Fruit fly (Drosophila melanogaster) whole organism, prepupa: ENCODE measurements around the gene CG34417.

Source experiments
- Blimp-1 ChIP-seq: fragments of 200-800 bp; sonication (Bioruptor generic); optimal IDR thresholded peaks from 3 replicates; lab custom pipeline; 2017; ENCODE audit warnings: missing biosample characterization, missing genetic modification characterization, mild to moderate bottlenecking, moderate library complexity, missing genetic modification reagents
- CG10631 ChIP-seq: fragments of 200-800 bp; sonication (Bioruptor generic); optimal IDR thresholded peaks from 2 replicates; lab custom pipeline; 2016; ENCODE audit warnings: missing biosample characterization, missing genetic modification characterization
- CG10669 ChIP-seq: fragments of 200-800 bp; sonication (Bioruptor generic); optimal IDR thresholded peaks from 3 replicates; lab custom pipeline; 2018; ENCODE audit warnings: missing biosample characterization, mild to moderate bottlenecking, missing genetic modification characterization, moderate library complexity
- CG11294 ChIP-seq: fragments of 200-800 bp; sonication (Bioruptor generic); IDR thresholded peaks from 2 replicates; pipeline ENCODE4 v1.3.6; 2022; ENCODE audit warnings: missing biosample characterization, missing genetic modification characterization
- CG11762 ChIP-seq: fragments of 200-800 bp; sonication (Bioruptor generic); optimal IDR thresholded peaks from 3 replicates; lab custom pipeline; 2016; ENCODE audit warnings: missing biosample characterization, missing genetic modification characterization; ENCODE audit not compliant: insufficient read depth
- CG11902 ChIP-seq: fragments of 200-800 bp; sonication (Bioruptor generic); optimal IDR thresholded peaks from 3 replicates; lab custom pipeline; 2016; ENCODE audit warnings: missing biosample characterization, missing genetic modification characterization
- CG1621 ChIP-seq: fragments of 200-800 bp; sonication (Bioruptor generic); optimal IDR thresholded peaks from 3 replicates; lab custom pipeline; 2018; ENCODE audit warnings: missing biosample characterization, mild to moderate bottlenecking, missing genetic modification characterization
- CG16779 ChIP-seq: fragments of 200-800 bp; sonication (Bioruptor generic); optimal IDR thresholded peaks from 3 replicates; lab custom pipeline; 2017; ENCODE audit warnings: missing biosample characterization, mild to moderate bottlenecking, missing genetic modification characterization
- CG3032 ChIP-seq: fragments of 200-800 bp; optimal IDR thresholded peaks from 2 replicates; lab custom pipeline; 2019; ENCODE audit warnings: missing biosample characterization, mild to moderate bottlenecking, missing genetic modification characterization, moderate library complexity
- CG32006 ChIP-seq: fragments of 200-800 bp; sonication (Bioruptor generic); optimal IDR thresholded peaks from 3 replicates; lab custom pipeline; 2017; ENCODE audit warnings: missing biosample characterization, mild to moderate bottlenecking, missing genetic modification characterization
- CG3919 ChIP-seq: fragments of 200-800 bp; sonication (Bioruptor generic); optimal IDR thresholded peaks from 3 replicates; lab custom pipeline; 2016; ENCODE audit warnings: missing biosample characterization, missing genetic modification characterization
- CG4318 ChIP-seq: fragments of 200-800 bp; sonication (Bioruptor generic); optimal IDR thresholded peaks from 3 replicates; lab custom pipeline; 2017; ENCODE audit warnings: missing biosample characterization, mild to moderate bottlenecking, missing genetic modification characterization
- CG6163 ChIP-seq: fragments of 200-800 bp; sonication (Bioruptor generic); IDR thresholded peaks from 3 replicates; pipeline ENCODE4 v1.3.6; 2022; ENCODE audit warnings: missing biosample characterization, missing genetic modification characterization
- CG6276 ChIP-seq: fragments of 200-800 bp; sonication (Bioruptor generic); optimal IDR thresholded peaks from 2 replicates; lab custom pipeline; 2017; ENCODE audit warnings: missing biosample characterization, mild to moderate bottlenecking, missing genetic modification characterization
- CG6792 ChIP-seq: fragments of 200-800 bp; sonication (Bioruptor generic); optimal IDR thresholded peaks from 3 replicates; lab custom pipeline; 2016; ENCODE audit warnings: missing biosample characterization, missing genetic modification characterization
- CG6808 ChIP-seq: fragments of 200-800 bp; sonication (Bioruptor generic); optimal IDR thresholded peaks from 3 replicates; lab custom pipeline; 2017; ENCODE audit warnings: missing biosample characterization, missing genetic modification characterization, mild to moderate bottlenecking, moderate library complexity, missing genetic modification reagents
- CG6854 ChIP-seq: fragments of 200-800 bp; sonication (Bioruptor generic); optimal IDR thresholded peaks from 2 replicates; lab custom pipeline; 2017; ENCODE audit warnings: missing biosample characterization, mild to moderate bottlenecking, missing genetic modification characterization
- CG7368 ChIP-seq: fragments of 200-800 bp; sonication (Bioruptor generic); optimal IDR thresholded peaks from 3 replicates; lab custom pipeline; 2016; ENCODE audit warnings: missing biosample characterization, missing genetic modification characterization
- CG8119 ChIP-seq: fragments of 200-800 bp; sonication (Bioruptor generic); IDR thresholded peaks from 3 replicates; pipeline ENCODE4 v1.3.6; 2022; ENCODE audit warnings: missing biosample characterization, missing genetic modification characterization
- CG8319 ChIP-seq: fragments of 200-800 bp; sonication (Bioruptor generic); optimal IDR thresholded peaks from 3 replicates; lab custom pipeline; 2016; ENCODE audit warnings: missing biosample characterization, missing genetic modification characterization
- CG8632 ChIP-seq: fragments of 200-800 bp; sonication (Bioruptor generic); optimal IDR thresholded peaks from 3 replicates; lab custom pipeline; 2016; ENCODE audit warnings: missing biosample characterization, missing genetic modification characterization
- Eip78C ChIP-seq: fragments of 200-800 bp; sonication (Bioruptor generic); peaks from one replicate; lab custom pipeline; 2016; ENCODE audit warnings: missing biosample characterization, missing genetic modification characterization
- Eip93F ChIP-seq: fragments of 200-800 bp; sonication (Bioruptor generic); optimal IDR thresholded peaks from 2 replicates; lab custom pipeline; 2016; ENCODE audit warnings: missing biosample characterization, mild to moderate bottlenecking, missing genetic modification characterization
- Ets21C ChIP-seq: fragments of 200-800 bp; sonication (Bioruptor generic); optimal IDR thresholded peaks from 3 replicates; lab custom pipeline; 2016; ENCODE audit warnings: missing biosample characterization, missing genetic modification characterization
- Ets96B ChIP-seq: fragments of 200-800 bp; optimal IDR thresholded peaks from 2 replicates; lab custom pipeline; 2019; ENCODE audit warnings: missing biosample characterization, mild to moderate bottlenecking, missing genetic modification characterization, moderate library complexity
- Gug ChIP-seq: fragments of 200-800 bp; sonication (Bioruptor generic); IDR thresholded peaks from 2 replicates; pipeline ENCODE4 v1.3.6; 2022; ENCODE audit warnings: missing biosample characterization, missing genetic modification characterization
- Hr38 ChIP-seq: sonication (Bioruptor generic); optimal IDR thresholded peaks from 2 replicates; lab custom pipeline; 2016; ENCODE audit warnings: missing biosample characterization, missing genetic modification characterization
- Hr39 ChIP-seq: fragments of 200-800 bp; sonication (Bioruptor generic); optimal IDR thresholded peaks from 2 replicates; lab custom pipeline; 2016; ENCODE audit warnings: missing biosample characterization, missing genetic modification characterization
- Lpt ChIP-seq: fragments of 200-800 bp; sonication (Bioruptor generic); optimal IDR thresholded peaks from 3 replicates; lab custom pipeline; 2016; ENCODE audit warnings: missing biosample characterization, missing genetic modification characterization
- OdsH ChIP-seq: fragments of 200-800 bp; sonication (Bioruptor generic); optimal IDR thresholded peaks from 3 replicates; lab custom pipeline; 2016; ENCODE audit warnings: missing biosample characterization, missing genetic modification characterization
- Sox102F ChIP-seq: fragments of 200-800 bp; sonication (Bioruptor generic); optimal IDR thresholded peaks from 2 replicates; lab custom pipeline; 2016; ENCODE audit warnings: missing biosample characterization, mild to moderate bottlenecking, missing genetic modification characterization
- Sox15 ChIP-seq: fragments of 200-800 bp; sonication (Bioruptor generic); optimal IDR thresholded peaks from 3 replicates; lab custom pipeline; 2016; ENCODE audit warnings: missing biosample characterization, missing genetic modification characterization
- achi ChIP-seq: fragments of 200-800 bp; sonication (Bioruptor generic); optimal IDR thresholded peaks from 3 replicates; lab custom pipeline; 2016; ENCODE audit warnings: missing biosample characterization, missing genetic modification characterization
- acj6 ChIP-seq: fragments of 200-800 bp; sonication (Bioruptor generic); optimal IDR thresholded peaks from 3 replicates; lab custom pipeline; 2016; ENCODE audit warnings: missing biosample characterization, missing genetic modification characterization
- cyc ChIP-seq: fragments of 200-800 bp; sonication (Bioruptor generic); optimal IDR thresholded peaks from 3 replicates; lab custom pipeline; 2016; ENCODE audit warnings: missing biosample characterization, missing genetic modification characterization
- dsx ChIP-seq: fragments of 200-800 bp; optimal IDR thresholded peaks from 3 replicates; lab custom pipeline; 2019; ENCODE audit warnings: missing biosample characterization, mild to moderate bottlenecking, missing genetic modification characterization, moderate library complexity; ENCODE audit not compliant: poor library complexity, severe bottlenecking
- esn ChIP-seq: fragments of 200-800 bp; sonication (Bioruptor generic); optimal IDR thresholded peaks from 2 replicates; lab custom pipeline; 2016; ENCODE audit warnings: missing biosample characterization, mild to moderate bottlenecking, missing genetic modification characterization, moderate library complexity
- fd59A ChIP-seq: fragments of 200-800 bp; sonication (Bioruptor generic); optimal IDR thresholded peaks from 2 replicates; lab custom pipeline; 2017; ENCODE audit warnings: missing biosample characterization, mild to moderate bottlenecking, missing genetic modification characterization, missing genetic modification reagents
- fd85E ChIP-seq: fragments of 200-800 bp; sonication (Bioruptor generic); optimal IDR thresholded peaks from 3 replicates; lab custom pipeline; 2016; ENCODE audit warnings: missing biosample characterization, missing genetic modification characterization
- lz ChIP-seq: fragments of 200-800 bp; sonication (Bioruptor generic); optimal IDR thresholded peaks from 3 replicates; lab custom pipeline; 2016; ENCODE audit warnings: missing biosample characterization, missing genetic modification characterization
- pdm3 ChIP-seq: fragments of 200-800 bp; sonication (Bioruptor generic); optimal IDR thresholded peaks from 3 replicates; lab custom pipeline; 2016; ENCODE audit warnings: missing biosample characterization, missing genetic modification characterization
- salr ChIP-seq, 2 experiments: fragments of 200-800 bp; sonication (Bioruptor generic); optimal IDR thresholded peaks; 3 replicates each; lab custom pipeline; 2016 to 2018; ENCODE audit warnings: missing biosample characterization in 2 of 2, missing genetic modification characterization in 2 of 2, mild to moderate bottlenecking in 1 of 2
- ss ChIP-seq, 2 experiments: fragments of 200-800 bp; sonication (Bioruptor generic); optimal IDR thresholded peaks; 2 replicates in 1 of 2; 3 replicates in 1 of 2; lab custom pipeline; 2017 to 2018; ENCODE audit warnings: mild to moderate bottlenecking in 2 of 2, missing biosample characterization in 2 of 2, missing genetic modification characterization in 2 of 2, moderate library complexity in 1 of 2
- svp ChIP-seq: fragments of 200-800 bp; sonication (Bioruptor generic); peaks from one replicate; lab custom pipeline; 2016; ENCODE audit warnings: missing biosample characterization, missing genetic modification characterization
- topi ChIP-seq: fragments of 200-800 bp; sonication (Bioruptor generic); optimal IDR thresholded peaks from 3 replicates; lab custom pipeline; 2016; ENCODE audit warnings: missing biosample characterization, missing genetic modification characterization
- vri ChIP-seq: fragments of 200-800 bp; sonication (Bioruptor generic); optimal IDR thresholded peaks from 3 replicates; lab custom pipeline; 2016; ENCODE audit warnings: missing biosample characterization, mild to moderate bottlenecking, missing genetic modification characterization

CG34417 gene

dm6 chrX:6533836-6534357 is 6.7 kb upstream of the CG34417 start, which contains the start of gene dx (continued):
- TF ChIP-seq CG8632 (GFP tag; lab: Kevin White, UChicago), result no peak
- no peak for TF ChIP-seq Sox15 (GFP tag; lab: Kevin White, UChicago)
- no peak for TF ChIP-seq CG10669
- peak; percentile 46 for TF ChIP-seq CG6854 (GFP tag; lab: Kevin White, UChicago)
- no peak for TF ChIP-seq CG4318 (GFP tag; lab: Kevin White, UChicago)
- no peak for TF ChIP-seq Ets96B (tag; lab: Kevin White, UChicago)
- no peak for TF ChIP-seq CG11902
- no peak for TF ChIP-seq CG3919 (GFP tag; lab: Kevin White, UChicago)
- no peak for TF ChIP-seq CG10631 (GFP tag; lab: Kevin White, UChicago)
- no peak for TF ChIP-seq cyc
- peak; percentile 35 for TF ChIP-seq CG1621 (tag; lab: Kevin White, UChicago)
- TF ChIP-seq lz (GFP tag; lab: Kevin White, UChicago), result no peak
- no peak for TF ChIP-seq dsx (GFP tag; lab: Kevin White, UChicago)
- no peak for TF ChIP-seq Eip93F (GFP tag; lab: Kevin White, UChicago)
- no peak for TF ChIP-seq CG11762 (GFP tag; lab: Kevin White, UChicago)
- no peak for TF ChIP-seq CG6276 (GFP tag; lab: Kevin White, UChicago)
- TF ChIP-seq Ets21C (GFP tag; lab: Kevin White, UChicago), result no peak

dm6 chrX:6541277-6541676 is 706 bp downstream of the CG34417 start:
- TF ChIP-seq CG10669 (no peak), topi (no peak), CG32006 (GFP tag; lab: Kevin White, UChicago) (no peak), pdm3 (no peak), fd59A (GFP tag; lab: Kevin White, UChicago) (no peak), cyc (no peak), CG6163 (no peak), CG8319 (GFP tag; lab: Kevin White, UChicago) (no peak), Hr39 (GFP tag; lab: Kevin White, UChicago) (no peak), CG7368 (no peak), ss (GFP tag; optimal IDR thresholded peaks at IDR 0.05; lab: Kevin White, UChicago) (no peak), Blimp-1 (GFP tag; lab: Kevin White, UChicago) (no peak), CG6854 (GFP tag; lab: Kevin White, UChicago) (no peak), esn (GFP tag; lab: Kevin White, UChicago) (no peak), salr (GFP tag; optimal IDR thresholded peaks at IDR 0.05; lab: Kevin White, UChicago) (no peak), CG11902 (no peak), lz (GFP tag; lab: Kevin White, UChicago) (no peak), CG3032 (no peak), acj6 (GFP tag; lab: Kevin White, UChicago) (no peak)

- TF ChIP-seq CG6163 (peak; percentile 69), CG8319 (GFP tag; lab: Kevin White, UChicago) (no peak), OdsH (peak; percentile 52), CG6276 (GFP tag; lab: Kevin White, UChicago) (peak; percentile 54), Eip78C (GFP tag; lab: Kevin White, UChicago) (peak; percentile 90), svp (GFP tag; lab: Kevin White, UChicago) (peak; percentile 83), acj6 (GFP tag; lab: Kevin White, UChicago) (peak; percentile 28), Ets96B (tag; lab: Kevin White, UChicago) (peak; percentile 43), lz (GFP tag; lab: Kevin White, UChicago) (peak; percentile 45), Lpt (GFP tag; lab: Kevin White, UChicago) (peak; percentile 7), CG8119 (GFP tag; lab: Robert Waterston, UW) (peak; percentile 82), ss (GFP tag; optimal IDR thresholded peaks at IDR 0.05; lab: Kevin White, UChicago) (peak; percentile 44 to 54), CG11294 (GFP tag; lab: Robert Waterston, UW) (peak; percentile 57; the same call in 1 of the 2 replicates), pdm3 (peak; percentile 52), Gug (peak; percentile 76), salr (GFP tag; optimal IDR thresholded peaks at IDR 0.05; lab: Kevin White, UChicago) (peak in 1 of 2 experiments; percentile 32), CG6854 (GFP tag; lab: Kevin White, UChicago) (no peak), CG6792 (peak; percentile 41), Sox15 (GFP tag; lab: Kevin White, UChicago) (no peak), Blimp-1 (GFP tag; lab: Kevin White, UChicago) (no peak), CG32006 (GFP tag; lab: Kevin White, UChicago) (peak; percentile 78), achi (GFP tag; lab: Kevin White, UChicago) (peak; percentile 55), CG16779 (tag; lab: Kevin White, UChicago) (no peak), Sox102F (GFP tag; lab: Kevin White, UChicago) (peak; percentile 42), Hr38 (no peak), CG6808 (peak; percentile 38), CG3032 (peak; percentile 55), fd85E (GFP tag; lab: Kevin White, UChicago) (no peak), vri (GFP tag; lab: Kevin White, UChicago) (peak; percentile 23)
Measured at dm6 chrX:6542331-6542730, 1.8 kb downstream of the CG34417 start.
